Fruit fly (Drosophila melanogaster) whole organism, embryonic: ENCODE measurements around the gene dyw.
A peak's percentile ranks its signal among the peaks of the same experiment; 100 is the strongest.

Experiments
- Antp ChIP-seq: fragments of 200-800 bp; sonication (Bioruptor generic); optimal IDR thresholded peaks from 3 replicates; lab custom pipeline; 2016; ENCODE audit warnings: missing biosample characterization, missing genetic modification characterization
- Atf3 ChIP-seq: fragments of 200-800 bp; sonication (Bioruptor generic); optimal IDR thresholded peaks from 3 replicates; lab custom pipeline; 2016; ENCODE audit warnings: missing biosample characterization, missing genetic modification characterization
- Blimp-1 ChIP-seq: fragments of 200-800 bp; sonication (Bioruptor generic); optimal IDR thresholded peaks from 3 replicates; lab custom pipeline; 2018; ENCODE audit warnings: missing biosample characterization, missing genetic modification characterization, mild to moderate bottlenecking, moderate library complexity, missing genetic modification reagents
- CG10565 ChIP-seq: fragments of 200-800 bp; sonication (Bioruptor generic); optimal IDR thresholded peaks from 3 replicates; lab custom pipeline; 2016; ENCODE audit warnings: missing biosample characterization, mild to moderate bottlenecking, missing genetic modification characterization
- CG11398 ChIP-seq: fragments of 200-800 bp; sonication (Bioruptor generic); optimal IDR thresholded peaks from 2 replicates; lab custom pipeline; 2016; ENCODE audit warnings: missing biosample characterization, missing genetic modification characterization
- CG11723 ChIP-seq: fragments of 200-800 bp; sonication (Bioruptor generic); optimal IDR thresholded peaks from 2 replicates; lab custom pipeline; 2017; ENCODE audit warnings: missing biosample characterization, mild to moderate bottlenecking, missing genetic modification characterization
- CG12236 ChIP-seq: fragments of 200-800 bp; sonication (Bioruptor generic); optimal IDR thresholded peaks from 2 replicates; lab custom pipeline; 2016; ENCODE audit warnings: missing biosample characterization, missing genetic modification characterization
- CG13775 ChIP-seq: fragments of 200-800 bp; sonication (Bioruptor generic); optimal IDR thresholded peaks from 3 replicates; lab custom pipeline; 2017; ENCODE audit warnings: missing biosample characterization, mild to moderate bottlenecking, missing genetic modification characterization
- CG14441 ChIP-seq: fragments of 200-800 bp; sonication (Bioruptor generic); IDR thresholded peaks from 2 replicates; pipeline ENCODE4 v1.3.6; 2022; ENCODE audit warnings: missing biosample characterization, missing genetic modification characterization
- CG1602 ChIP-seq: fragments of 200-800 bp; sonication (Bioruptor generic); optimal IDR thresholded peaks from 3 replicates; lab custom pipeline; 2016; ENCODE audit warnings: missing biosample characterization, missing genetic modification characterization
- CG16863 ChIP-seq: fragments of 200-800 bp; sonication (Bioruptor generic); optimal IDR thresholded peaks from 3 replicates; lab custom pipeline; 2016; ENCODE audit warnings: missing biosample characterization, missing genetic modification characterization
- CG17912 ChIP-seq: fragments of 200-800 bp; sonication (Bioruptor generic); optimal IDR thresholded peaks from 2 replicates; lab custom pipeline; 2018; ENCODE audit warnings: missing biosample characterization, mild to moderate bottlenecking, missing genetic modification characterization
- CG18476 ChIP-seq: fragments of 200-800 bp; sonication (Bioruptor generic); optimal IDR thresholded peaks from 2 replicates; lab custom pipeline; 2016; ENCODE audit warnings: missing biosample characterization, mild to moderate bottlenecking, missing genetic modification characterization
- CG2116 ChIP-seq: fragments of 200-800 bp; sonication (Bioruptor generic); optimal IDR thresholded peaks from 3 replicates; lab custom pipeline; 2018; ENCODE audit warnings: missing biosample characterization, mild to moderate bottlenecking, missing genetic modification characterization
- CG30403 ChIP-seq: fragments of 200-800 bp; sonication (Bioruptor generic); optimal IDR thresholded peaks from 3 replicates; lab custom pipeline; 2016; ENCODE audit warnings: missing biosample characterization, missing genetic modification characterization
- CG30431 ChIP-seq: fragments of 200-800 bp; sonication (Bioruptor generic); optimal IDR thresholded peaks from 2 replicates; lab custom pipeline; 2017; ENCODE audit warnings: missing biosample characterization, missing genetic modification characterization
- CG32767 ChIP-seq: fragments of 200-800 bp; sonication (Bioruptor generic); IDR thresholded peaks from 2 replicates; pipeline ENCODE4 v1.3.6; 2022; ENCODE audit warnings: missing biosample characterization, missing genetic modification characterization
- CG3407 ChIP-seq: fragments of 200-800 bp; sonication (Bioruptor generic); optimal IDR thresholded peaks from 2 replicates; lab custom pipeline; 2018; ENCODE audit warnings: missing biosample characterization, mild to moderate bottlenecking, missing genetic modification characterization
- CG3726 ChIP-seq: fragments of 200-800 bp; sonication (Bioruptor generic); IDR thresholded peaks from 3 replicates; pipeline ENCODE4, ENCODE4 v1.3.6; 2022; ENCODE audit warnings: missing biosample characterization, missing genetic modification characterization
- CG4730 ChIP-seq: fragments of 200-800 bp; sonication (Bioruptor generic); IDR thresholded peaks from 2 replicates; pipeline ENCODE4 v1.3.6; 2022; ENCODE audit warnings: missing biosample characterization, missing genetic modification characterization
- CG4820 ChIP-seq: fragments of 200-800 bp; sonication (Bioruptor generic); optimal IDR thresholded peaks from 3 replicates; lab custom pipeline; 2016; ENCODE audit warnings: missing biosample characterization, missing genetic modification characterization
- CG6765 ChIP-seq: fragments of 200-800 bp; sonication (Bioruptor generic); optimal IDR thresholded peaks from 3 replicates; lab custom pipeline; 2017; ENCODE audit warnings: missing biosample characterization, mild to moderate bottlenecking, missing genetic modification characterization
- CG8478 ChIP-seq: fragments of >200 bp; optimal IDR thresholded peaks from 2 replicates; lab custom pipeline; 2018
- D ChIP-seq, 2 experiments: fragments of 200-800 bp in 1 of 2; fragments of >200 bp in 1 of 2; sonication (Bioruptor generic) in 1 of 2; optimal IDR thresholded peaks; 2 replicates in 1 of 2; 3 replicates in 1 of 2; lab custom pipeline; 2017; ENCODE audit warnings: mild to moderate bottlenecking in 1 of 2, missing biosample characterization in 1 of 2, missing genetic modification characterization in 1 of 2, missing genetic modification reagents in 1 of 2
- Dbx ChIP-seq: fragments of 200-800 bp; sonication (Bioruptor generic); IDR thresholded peaks from 3 replicates; pipeline ENCODE4 v1.3.6; 2022; ENCODE audit warnings: missing biosample characterization, missing genetic modification characterization
- Fer2 ChIP-seq: fragments of 200-800 bp; sonication (Bioruptor generic); optimal IDR thresholded peaks from 2 replicates; lab custom pipeline; 2018; ENCODE audit warnings: missing biosample characterization, mild to moderate bottlenecking, missing genetic modification characterization, moderate library complexity
- HLHmδ ChIP-seq: fragments of 200-800 bp; sonication (Bioruptor generic); optimal IDR thresholded peaks from 2 replicates; lab custom pipeline; 2018; ENCODE audit warnings: missing biosample characterization, mild to moderate bottlenecking, missing genetic modification characterization, moderate library complexity
- Med ChIP-seq: fragments of 200-800 bp; sonication (Bioruptor generic); peaks from one replicate; lab custom pipeline; 2016; ENCODE audit warnings: missing biosample characterization, missing genetic modification characterization, mild to moderate bottlenecking, inconsistent platforms, moderate library complexity
- Mes4 ChIP-seq: fragments of 200-800 bp; sonication (Bioruptor generic); optimal IDR thresholded peaks from 2 replicates; lab custom pipeline; 2016; ENCODE audit warnings: missing biosample characterization, missing genetic modification characterization
- Nf-YC ChIP-seq: fragments of 200-800 bp; optimal IDR thresholded peaks from 3 replicates; lab custom pipeline; 2019; ENCODE audit warnings: missing biosample characterization, mild to moderate bottlenecking, missing genetic modification characterization, moderate library complexity
- Oli ChIP-seq: fragments of 200-800 bp; sonication (Bioruptor generic); optimal IDR thresholded peaks from 2 replicates; lab custom pipeline; 2018; ENCODE audit warnings: missing biosample characterization, mild to moderate bottlenecking, missing genetic modification characterization, moderate library complexity
- Opbp ChIP-seq: fragments of 200-800 bp; sonication (Bioruptor generic); IDR thresholded peaks from 3 replicates; pipeline ENCODE4 v1.3.6; 2022; ENCODE audit warnings: missing biosample characterization, missing genetic modification characterization; ENCODE audit not compliant: partially characterized antibody
- Sox102F ChIP-seq: fragments of 200-800 bp; sonication (Bioruptor generic); optimal IDR thresholded peaks from 2 replicates; lab custom pipeline; 2018; ENCODE audit warnings: missing biosample characterization, mild to moderate bottlenecking, missing genetic modification characterization, moderate library complexity
- Stat92E ChIP-seq, 3 experiments: fragments of >200 bp in 2 of 3; fragments of 200-800 bp in 1 of 3; sonication (Bioruptor generic) in 1 of 3; optimal IDR thresholded peaks; 2 replicates each; lab custom pipeline; 2017 to 2019; ENCODE audit warnings: missing biosample characterization in 3 of 3, missing genetic modification characterization in 3 of 3, mild to moderate bottlenecking in 1 of 3, moderate library complexity in 1 of 3
- bbx ChIP-seq: fragments of 200-800 bp; sonication (Bioruptor generic); IDR thresholded peaks from 2 replicates; pipeline ENCODE4 v1.3.6; 2022; ENCODE audit warnings: missing biosample characterization, missing genetic modification characterization; ENCODE audit not compliant: partially characterized antibody
- bsh ChIP-seq, 2 experiments: fragments of 200-800 bp; sonication (Bioruptor generic); optimal IDR thresholded peaks; 2 replicates each; lab custom pipeline; 2017 to 2018; ENCODE audit warnings: mild to moderate bottlenecking in 2 of 2, missing biosample characterization in 2 of 2, missing genetic modification characterization in 2 of 2, moderate library complexity in 1 of 2
- crc ChIP-seq: fragments of 200-800 bp; sonication (Bioruptor generic); optimal IDR thresholded peaks from 2 replicates; lab custom pipeline; 2016; ENCODE audit warnings: missing biosample characterization, missing genetic modification characterization
- dmrt11E ChIP-seq: fragments of 200-800 bp; sonication (Bioruptor generic); optimal IDR thresholded peaks from 3 replicates; lab custom pipeline; 2018; ENCODE audit warnings: missing biosample characterization, mild to moderate bottlenecking, missing genetic modification characterization, moderate library complexity
- dmrt99B ChIP-seq: fragments of 200-800 bp; sonication (Bioruptor generic); optimal IDR thresholded peaks from 2 replicates; lab custom pipeline; 2018; ENCODE audit warnings: missing biosample characterization, mild to moderate bottlenecking, missing genetic modification characterization, moderate library complexity
- gsb ChIP-seq: fragments of 200-800 bp; sonication (Bioruptor generic); IDR thresholded peaks from 2 replicates; pipeline ENCODE4 v1.3.6; 2022; ENCODE audit warnings: missing biosample characterization, missing genetic modification characterization
- jumu ChIP-seq: fragments of 200-800 bp; sonication (Bioruptor generic); optimal IDR thresholded peaks from 3 replicates; lab custom pipeline; 2016; ENCODE audit warnings: missing biosample characterization, missing genetic modification characterization
- klu ChIP-seq: fragments of 200-800 bp; sonication (Bioruptor generic); IDR thresholded peaks from 2 replicates; pipeline ENCODE4 v1.3.6; 2022; ENCODE audit warnings: missing biosample characterization, missing genetic modification characterization
- lab ChIP-seq: fragments of 200-800 bp; sonication (Bioruptor generic); optimal IDR thresholded peaks from 3 replicates; lab custom pipeline; 2017; ENCODE audit warnings: missing biosample characterization, missing genetic modification characterization, mild to moderate bottlenecking, moderate library complexity, missing genetic modification reagents
- lola ChIP-seq, 3 experiments: fragments of >200 bp in 2 of 3; fragments of 200-800 bp in 1 of 3; sonication (Bioruptor generic) in 1 of 3; optimal IDR thresholded peaks; 2 replicates each; lab custom pipeline; 2017 to 2019; ENCODE audit warnings: missing biosample characterization in 3 of 3, missing genetic modification characterization in 3 of 3, mild to moderate bottlenecking in 1 of 3, moderate library complexity in 1 of 3
- pum ChIP-seq: fragments of 200-800 bp; sonication (Bioruptor generic); optimal IDR thresholded peaks from 2 replicates; lab custom pipeline; 2016; ENCODE audit warnings: missing biosample characterization, missing genetic modification characterization
- rib ChIP-seq: fragments of 200-800 bp; sonication (Bioruptor generic); IDR thresholded peaks from 2 replicates; pipeline ENCODE4 v1.3.6; 2022; ENCODE audit warnings: missing biosample characterization, missing genetic modification characterization
- tin ChIP-seq: fragments of 200-800 bp; sonication (Bioruptor generic); optimal IDR thresholded peaks from 3 replicates; lab custom pipeline; 2016; ENCODE audit warnings: missing biosample characterization, missing genetic modification characterization
- tll ChIP-seq, 2 experiments: fragments of 200-800 bp in 1 of 2; fragments of >200 bp in 1 of 2; sonication (Bioruptor generic) in 1 of 2; optimal IDR thresholded peaks; 2 replicates each; lab custom pipeline; 2017 to 2019; ENCODE audit warnings: missing biosample characterization in 2 of 2, missing genetic modification characterization in 2 of 2, mild to moderate bottlenecking in 1 of 2, moderate library complexity in 1 of 2
- tx ChIP-seq: fragments of 200-800 bp; sonication (Bioruptor generic); optimal IDR thresholded peaks from 2 replicates; lab custom pipeline; 2016; ENCODE audit warnings: missing biosample characterization, missing genetic modification characterization
- vnd ChIP-seq: fragments of 200-800 bp; sonication (Bioruptor generic); IDR thresholded peaks from 3 replicates; pipeline ENCODE4 v1.3.6; 2022; ENCODE audit warnings: missing biosample characterization, missing genetic modification characterization; ENCODE audit not compliant: partially characterized antibody

The dyw gene

DNA sequence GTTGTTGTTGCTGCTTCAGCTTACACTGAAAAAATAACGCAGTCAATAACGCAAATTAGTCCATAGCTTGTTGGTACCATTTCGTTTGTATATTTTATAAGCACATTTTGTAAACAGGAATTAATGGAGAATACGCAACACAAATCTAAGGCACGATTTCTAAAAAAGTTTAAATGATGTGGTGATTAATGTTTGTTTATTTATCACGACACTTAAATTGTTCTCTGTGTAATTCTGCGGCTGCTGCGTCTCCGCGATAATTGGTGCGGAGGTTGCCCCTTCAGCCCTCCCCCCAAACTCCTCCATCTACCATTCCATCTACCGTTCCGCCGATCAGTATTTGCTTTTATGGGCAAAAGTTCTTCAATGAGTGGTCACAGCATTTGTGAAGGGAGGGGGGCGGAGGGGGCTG is 46.2 kb downstream of the dyw start (continued):
- TF ChIP-seq CG13775 (no peak), lola (GFP tag; optimal IDR thresholded peaks at IDR 0.05; lab: Kevin White, UChicago) (peak in 1 of 3 experiments; percentile 26), CG6765 (peak; percentile 54), dmrt99B (tag; lab: Kevin White, UChicago) (peak; percentile 79), Nf-YC (tag; lab: Kevin White, UChicago) (peak; percentile 57), CG17912 (no peak), Opbp (no peak), crc (GFP tag; lab: Kevin White, UChicago) (peak; percentile 16), CG32767 (GFP tag; lab: Robert Waterston, UW) (peak; percentile 56), dmrt11E (tag; lab: Kevin White, UChicago) (peak; percentile 11), Mes4 (peak; percentile 54), CG3726 (GFP tag; lab: Robert Waterston, UW) (no peak), CG30431 (GFP tag; lab: Kevin White, UChicago) (peak; percentile 18), Atf3 (GFP tag; lab: Kevin White, UChicago) (no peak), jumu (GFP tag; lab: Kevin White, UChicago) (peak; percentile 49), CG12236 (GFP tag; lab: Kevin White, UChicago) (peak; percentile 41), CG11398 (GFP tag; lab: Kevin White, UChicago) (peak; percentile 7), HLHmδ (GFP tag; lab: Kevin White, UChicago) (no peak), CG4820 (peak; percentile 49), Fer2 (peak; percentile 27), Antp (GFP tag; lab: Kevin White, UChicago) (peak; percentile 63), CG18476 (GFP tag; lab: Kevin White, UChicago) (peak; percentile 28), CG2116 (GFP tag; lab: Kevin White, UChicago) (no peak), CG14441 (GFP tag; lab: Robert Waterston, UW) (peak; percentile 51), Med (GFP tag; lab: Kevin White, UChicago) (peak; percentile 96), rib (no peak), CG30403 (GFP tag; lab: Kevin White, UChicago) (peak; percentile 65), pum (GFP tag; lab: Kevin White, UChicago) (peak; percentile 50), CG8478 (lab: Kevin White, UChicago) (no peak), CG3407 (GFP tag; lab: Kevin White, UChicago) (peak; percentile 29), Sox102F (GFP tag; lab: Kevin White, UChicago) (peak; percentile 72), CG1602 (GFP tag; lab: Kevin White, UChicago) (peak; percentile 43), CG10565 (GFP tag; lab: Kevin White, UChicago) (no peak), tx (GFP tag; lab: Kevin White, UChicago) (no peak), Dbx (0 out of 3 replicates have a peak, but pooled peaks have one; percentile 42), klu (no peak), CG16863 (peak; percentile 74), bsh (GFP tag; optimal IDR thresholded peaks at IDR 0.05; lab: Kevin White, UChicago) (peak; percentile 60 to 74), tll (GFP tag; optimal IDR thresholded peaks at IDR 0.05; lab: Kevin White, UChicago) (no peak), Oli (peak; percentile 73), gsb (no peak), bbx (GFP tag; lab: Robert Waterston, UW) (no peak), CG11723 (GFP tag; lab: Kevin White, UChicago) (peak; percentile 33), Blimp-1 (peak; percentile 63), Stat92E (GFP tag; optimal IDR thresholded peaks at IDR 0.05; lab: Kevin White, UChicago) (no peak), lab (GFP tag; lab: Kevin White, UChicago) (peak; percentile 75), CG4730 (GFP tag; lab: Robert Waterston, UW) (no peak), vnd (GFP tag; lab: Robert Waterston, UW) (no peak), tin (GFP tag; lab: Kevin White, UChicago) (peak; percentile 41), D (optimal IDR thresholded peaks at IDR 0.05; lab: Kevin White, UChicago) (no peak), D (GFP tag; optimal IDR thresholded peaks at IDR 0.05; lab: Kevin White, UChicago) (peak; percentile 34)
